Worm (Caenorhabditis elegans) whole organism, L2 larva: Measurements from ENCODE around the gene trpp-5.

Source experiments
- ZK546.5 ChIP-seq: sonication (generic microtip); optimal IDR thresholded peaks from 2 replicates; lab custom pipeline; 2017; ENCODE audit warnings: missing biosample characterization, missing genetic modification characterization
- alr-1 ChIP-seq: fragments of 150-350 bp; optimal IDR thresholded peaks from 2 replicates; lab custom pipeline; 2014; ENCODE audit warnings: missing biosample characterization, missing genetic modification characterization
- aly-2 ChIP-seq: fragments of 150-350 bp; optimal IDR thresholded peaks from 2 replicates; lab custom pipeline; 2014; ENCODE audit warnings: missing biosample characterization, missing genetic modification characterization
- ama-1 ChIP-seq: fragments of 150-350 bp; optimal IDR thresholded peaks from 2 replicates; lab custom pipeline; 2018; ENCODE audit warnings: inconsistent platforms
- ceh-16 ChIP-seq: fragments of 150-350 bp; optimal IDR thresholded peaks from 2 replicates; lab custom pipeline; 2014; ENCODE audit warnings: missing biosample characterization, missing genetic modification characterization
- elt-3 ChIP-seq: sonication (generic microtip); optimal IDR thresholded peaks from 2 replicates; lab custom pipeline; 2017; ENCODE audit warnings: missing biosample characterization, missing genetic modification characterization
- mdl-1 ChIP-seq, 2 experiments: fragments of 150-350 bp in 1 of 2; sonication (generic microtip) in 1 of 2; optimal IDR thresholded peaks; 2 replicates each; lab custom pipeline; 2017; ENCODE audit warnings: missing biosample characterization in 2 of 2, missing genetic modification characterization in 2 of 2
- snpc-4 ChIP-seq: fragments of 150-350 bp; optimal IDR thresholded peaks from 2 replicates; lab custom pipeline; 2014; ENCODE audit warnings: missing biosample characterization, missing genetic modification characterization
- unc-39 ChIP-seq: fragments of 150-350 bp; optimal IDR thresholded peaks from 2 replicates; lab custom pipeline; 2014; ENCODE audit warnings: missing biosample characterization, missing genetic modification characterization
- ztf-11 ChIP-seq: sonication (generic microtip); optimal IDR thresholded peaks from 2 replicates; lab custom pipeline; 2017; ENCODE audit warnings: missing biosample characterization, missing genetic modification characterization

- TF ChIP-seq mdl-1 (tag; optimal IDR thresholded peaks at IDR 0.05; lab: Kevin White, UChicago) (no peak), alr-1 (tag; lab: Kevin White, UChicago) (no peak), ceh-16 (tag; lab: Kevin White, UChicago) (peak; percentile 58), unc-39 (tag; lab: Kevin White, UChicago) (no peak), ama-1 (lab: Kevin White, UChicago) (no peak), elt-3 (no peak), aly-2 (tag; lab: Kevin White, UChicago) (no peak), ztf-11 (tag; lab: Kevin White, UChicago) (no peak), ZK546.5 (no peak), snpc-4 (tag; lab: Kevin White, UChicago) (no peak)
Observed at ce11 chrII:12239449-12239848, 37.3 kb upstream of the trpp-5 start.
